Worm (Caenorhabditis elegans): ENCODE data around the gene T02C12.5.

The T02C12.5 gene

ce11 chrIII:3986368-3986767, 41.6 kb downstream of the T02C12.5 start, which contains the start of gene Y1A5A.1:
Gene Y1A5A.1, minus strand, starts transcription at chrIII:3986661.
- TF ChIP-seq ztf-11 (tag; optimal IDR thresholded peaks at IDR 0.05) (no peak), elt-1 (tag; optimal IDR thresholded peaks at IDR 0.05) (no peak), nhr-67 (tag; optimal IDR thresholded peaks at IDR 0.05) (no peak), lin-39 (tag; optimal IDR thresholded peaks at IDR 0.05) (no peak)

DNA sequence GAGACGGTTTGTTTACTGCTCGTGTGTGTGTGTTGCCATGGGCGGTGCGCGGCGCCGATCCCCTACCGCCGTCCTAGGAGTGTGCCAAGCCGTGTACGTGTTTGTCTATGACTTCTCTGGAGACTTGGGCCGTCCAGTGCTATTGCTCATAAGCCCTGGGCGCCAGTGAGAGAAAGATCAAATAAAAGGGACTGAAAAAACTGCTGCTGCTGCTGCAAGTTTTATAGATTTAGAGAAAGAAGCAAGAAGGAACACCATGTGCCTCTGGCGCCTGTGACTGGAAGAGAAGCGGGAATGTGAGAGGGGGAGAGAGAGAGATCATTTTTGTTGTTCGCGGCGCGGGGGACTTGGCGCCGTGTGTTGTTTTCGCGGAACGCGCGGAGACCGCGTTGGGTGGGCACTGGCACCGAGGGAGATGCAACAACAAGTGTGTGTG, 43.9 kb downstream of the T02C12.5 start:
- TF ChIP-seq lin-39 (tag; optimal IDR thresholded peaks at IDR 0.05), result peak; percentile 1
- TF ChIP-seq nhr-28 (tag; optimal IDR thresholded peaks at IDR 0.05), result no peak
- TF ChIP-seq pha-4 (tag; optimal IDR thresholded peaks at IDR 0.05), result peak; percentile 88
- peak; percentile 36 for TF ChIP-seq hmg-11 (tag; optimal IDR thresholded peaks at IDR 0.05)
- peak; percentile 10 for TF ChIP-seq lsy-12 (tag; optimal IDR thresholded peaks at IDR 0.05)
- peak; percentile 24 for TF ChIP-seq nfya-1 (tag; optimal IDR thresholded peaks at IDR 0.05; ENCODE audit: insufficient read depth)
- peak; percentile 60 for TF ChIP-seq egl-5 (tag; optimal IDR thresholded peaks at IDR 0.05)
- TF ChIP-seq mdl-1 (tag; optimal IDR thresholded peaks at IDR 0.05), result no peak
- peak; percentile 14 for TF ChIP-seq snpc-4 (tag; optimal IDR thresholded peaks at IDR 0.05)

- TF ChIP-seq pha-4 (tag; optimal IDR thresholded peaks at IDR 0.05), result peak; percentile 79
- TF ChIP-seq jun-1 (tag; optimal IDR thresholded peaks at IDR 0.05), result no peak
- TF ChIP-seq ceh-28 (tag; optimal IDR thresholded peaks at IDR 0.05), result peak; percentile 17
- no peak for TF ChIP-seq nhr-43 (tag; optimal IDR thresholded peaks at IDR 0.05; ENCODE audit: poor library complexity, severe bottlenecking)
- TF ChIP-seq mml-1 (tag; optimal IDR thresholded peaks at IDR 0.05), result no peak
- no peak for TF ChIP-seq aly-2 (tag; optimal IDR thresholded peaks at IDR 0.05)
- peak; percentile 16 for TF ChIP-seq skn-1 (tag; optimal IDR thresholded peaks at IDR 0.05)
- TF ChIP-seq daf-12 (tag; optimal IDR thresholded peaks at IDR 0.05), result no peak
- TF ChIP-seq pqm-1 (tag; optimal IDR thresholded peaks at IDR 0.05), result peak; percentile 26
- peak; percentile 60 for TF ChIP-seq lin-39 (tag; optimal IDR thresholded peaks at IDR 0.05)
- TF ChIP-seq nfya-1 (tag; optimal IDR thresholded peaks at IDR 0.05; ENCODE audit: insufficient read depth), result peak; percentile 81
- peak; percentile 93 for TF ChIP-seq hmg-11 (tag; optimal IDR thresholded peaks at IDR 0.05)
- peak; percentile 29 for TF ChIP-seq nhr-23 (tag; optimal IDR thresholded peaks at IDR 0.05)
- peak; percentile 27 for TF ChIP-seq lin-15B (tag; optimal IDR thresholded peaks at IDR 0.05)
- peak; percentile 41 for TF ChIP-seq unc-62 (GFP tag; optimal IDR thresholded peaks at IDR 0.05)
- peak; percentile 74 for TF ChIP-seq elt-2 (tag; optimal IDR thresholded peaks at IDR 0.05)
- no peak for TF ChIP-seq nhr-77 (tag; optimal IDR thresholded peaks at IDR 0.05)
- TF ChIP-seq snpc-4 (tag; optimal IDR thresholded peaks at IDR 0.05), result peak; percentile 72
- no peak for TF ChIP-seq ztf-11 (tag; optimal IDR thresholded peaks at IDR 0.05)
- peak; percentile 14 for TF ChIP-seq nhr-25 (tag; optimal IDR thresholded peaks at IDR 0.05)
- TF ChIP-seq unc-39 (tag; optimal IDR thresholded peaks at IDR 0.05), result no peak
- peak; percentile 85 for TF ChIP-seq egl-5 (tag; optimal IDR thresholded peaks at IDR 0.05)
- TF ChIP-seq elt-3 (tag; optimal IDR thresholded peaks at IDR 0.05), result no peak
- peak; percentile 38 for TF ChIP-seq lsy-12 (tag; optimal IDR thresholded peaks at IDR 0.05)
- peak; percentile 48 for TF ChIP-seq mdl-1 (tag; optimal IDR thresholded peaks at IDR 0.05)
Observed at ce11 chrIII:3979980-3980631, 47.9 kb downstream of the T02C12.5 start.

DNA sequence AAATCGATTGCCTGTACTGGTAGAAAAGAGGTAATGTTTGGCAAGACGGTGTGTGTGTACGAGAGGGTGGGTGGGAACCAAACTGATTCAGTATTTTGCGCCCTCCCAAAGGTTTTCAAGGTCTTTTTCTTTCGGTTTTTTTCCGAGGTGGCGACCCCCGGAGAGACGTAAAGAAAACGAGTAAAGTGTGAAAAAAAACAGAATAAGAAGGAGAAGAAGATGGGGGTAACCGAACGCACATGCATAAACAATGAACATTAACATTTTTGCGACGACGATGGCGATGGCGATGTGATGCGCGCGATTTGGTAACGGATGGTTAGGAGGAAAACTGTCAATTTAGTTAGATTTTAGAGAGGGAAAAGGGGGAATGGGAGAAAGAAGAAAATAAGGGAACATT, 49.5 kb downstream of the T02C12.5 start:
- TF ChIP-seq nhr-76 (tag; optimal IDR thresholded peaks at IDR 0.05) (no peak), ceh-16 (tag; optimal IDR thresholded peaks at IDR 0.05) (no peak), nhr-67 (tag; optimal IDR thresholded peaks at IDR 0.05) (no peak), mdl-1 (tag; optimal IDR thresholded peaks at IDR 0.05) (no peak), nhr-25 (tag; optimal IDR thresholded peaks at IDR 0.05) (peak; percentile 46), ceh-82 (tag; optimal IDR thresholded peaks at IDR 0.05) (no peak), lin-39 (tag; optimal IDR thresholded peaks at IDR 0.05) (peak; percentile 38), zag-1 (tag; optimal IDR thresholded peaks at IDR 0.05) (no peak), elt-3 (tag; optimal IDR thresholded peaks at IDR 0.05) (no peak), ztf-11 (tag; optimal IDR thresholded peaks at IDR 0.05) (no peak), eor-1 (tag; optimal IDR thresholded peaks at IDR 0.05) (no peak), pha-4 (tag; optimal IDR thresholded peaks at IDR 0.05) (peak; percentile 25), nfya-1 (tag; optimal IDR thresholded peaks at IDR 0.05; ENCODE audit: insufficient read depth) (no peak), lsy-12 (tag; optimal IDR thresholded peaks at IDR 0.05) (no peak), ceh-9 (tag; optimal IDR thresholded peaks at IDR 0.05) (no peak), ztf-4 (tag; optimal IDR thresholded peaks at IDR 0.05) (no peak), nhr-77 (tag; optimal IDR thresholded peaks at IDR 0.05) (no peak)
